Worm (Caenorhabditis elegans) whole organism, midembryonic: ENCODE data around the gene F22F7.4.

Experiments
- flt-1 ChIP-seq: fragments of 200-800 bp; sonication (Bioruptor generic); IDR thresholded peaks from 2 replicates; pipeline ENCODE4 v1.3.6; 2022; ENCODE audit warnings: missing genetic modification characterization, missing compliant biosample characterization
- ref-1 ChIP-seq: fragments of 200-800 bp; sonication (Bioruptor generic); conservative IDR thresholded peaks from 2 replicates; pipeline ENCODE4 v1.3.6; 2022; ENCODE audit warnings: missing genetic modification reagents, missing genetic modification characterization, missing compliant biosample characterization
- tab-1 ChIP-seq: fragments of 200-800 bp; sonication (Bioruptor generic); IDR thresholded peaks from 2 replicates; pipeline ENCODE4 v1.3.6; 2022; ENCODE audit warnings: missing genetic modification characterization, missing compliant biosample characterization
- ztf-29 ChIP-seq: fragments of 200-800 bp; sonication (Bioruptor generic); IDR thresholded peaks from 2 replicates; pipeline ENCODE4 v1.3.6; 2022; ENCODE audit warnings: missing genetic modification reagents, missing genetic modification characterization, missing compliant biosample characterization

DNA sequence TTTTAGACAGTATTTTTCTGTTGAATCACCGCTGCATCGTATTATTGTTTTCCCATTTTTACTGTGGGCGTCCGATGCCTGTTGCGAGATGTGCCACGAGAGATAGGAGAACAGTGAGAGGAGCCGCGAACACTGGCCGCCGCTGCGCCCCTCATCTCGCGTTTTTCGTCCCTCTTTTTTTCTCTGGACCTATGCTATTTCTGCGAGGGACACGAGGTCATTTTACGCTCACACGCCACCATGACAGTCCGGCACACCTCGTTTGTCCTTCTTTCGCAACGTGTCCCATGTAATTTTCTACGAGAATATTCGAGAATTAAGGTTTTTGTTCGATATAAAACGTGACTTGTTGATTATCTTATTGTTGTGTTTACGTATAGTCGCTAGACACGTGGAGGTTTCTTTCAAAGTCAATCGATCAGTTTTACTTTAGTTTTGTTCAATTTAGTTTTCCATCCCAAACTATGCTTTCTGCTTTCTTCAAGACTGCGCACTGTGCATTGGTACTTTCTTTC lies 37.8 kb downstream of the F22F7.4 start, which contains the start of gene lbp-9:
- TF ChIP-seq ztf-29: no peak
- no peak for TF ChIP-seq tab-1 (GFP tag; lab: Robert Waterston, UW)
- TF ChIP-seq ref-1 (GFP tag; lab: Robert Waterston, UW): no peak
- TF ChIP-seq flt-1 (GFP tag; lab: Robert Waterston, UW): no peak
